Fruit fly (Drosophila melanogaster) whole organism, embryonic: Measurements from ENCODE around the gene how.
A peak's percentile ranks its signal among the peaks of the same experiment; 100 is the strongest.

Source experiments
- Blimp-1 ChIP-seq: fragments of 200-800 bp; sonication (Bioruptor generic); optimal IDR thresholded peaks from 3 replicates; lab custom pipeline; 2018; ENCODE audit warnings: missing biosample characterization, missing genetic modification characterization, mild to moderate bottlenecking, moderate library complexity, missing genetic modification reagents
- CG1024 ChIP-seq: fragments of 200-800 bp; sonication (Bioruptor generic); IDR thresholded peaks from 2 replicates; pipeline ENCODE4 v1.3.6; 2022; ENCODE audit warnings: missing biosample characterization, missing genetic modification characterization
- CG10321 ChIP-seq: fragments of 200-800 bp; sonication (Bioruptor generic); IDR thresholded peaks from 2 replicates; pipeline ENCODE4 v1.3.6; 2022; ENCODE audit warnings: missing biosample characterization, missing genetic modification characterization
- CG13624 ChIP-seq: fragments of 200-800 bp; sonication (Bioruptor generic); optimal IDR thresholded peaks from 2 replicates; lab custom pipeline; 2016; ENCODE audit warnings: missing biosample characterization, missing genetic modification characterization
- CG14710 ChIP-seq: fragments of 200-800 bp; sonication (Bioruptor generic); optimal IDR thresholded peaks from 3 replicates; lab custom pipeline; 2019; ENCODE audit warnings: missing biosample characterization, mild to moderate bottlenecking, missing genetic modification characterization, moderate library complexity
- CG14965 ChIP-seq: fragments of 200-800 bp; sonication (Bioruptor generic); optimal IDR thresholded peaks from 2 replicates; lab custom pipeline; 2016; ENCODE audit warnings: missing biosample characterization, missing genetic modification characterization, borderline replicate concordance
- CG16863 ChIP-seq: fragments of 200-800 bp; sonication (Bioruptor generic); optimal IDR thresholded peaks from 3 replicates; lab custom pipeline; 2016; ENCODE audit warnings: missing biosample characterization, missing genetic modification characterization
- CG18599 ChIP-seq: fragments of 200-800 bp; sonication (Bioruptor generic); optimal IDR thresholded peaks from 3 replicates; lab custom pipeline; 2017; ENCODE audit warnings: missing biosample characterization, missing genetic modification characterization, mild to moderate bottlenecking, moderate library complexity, missing genetic modification reagents
- CG2199 ChIP-seq: fragments of 200-800 bp; sonication (Bioruptor generic); IDR thresholded peaks from 3 replicates; pipeline ENCODE4 v1.3.6; 2022; ENCODE audit warnings: missing biosample characterization, missing genetic modification characterization
- CG2875 ChIP-seq: fragments of 200-800 bp; sonication (Bioruptor generic); optimal IDR thresholded peaks from 2 replicates; lab custom pipeline; 2017; ENCODE audit warnings: missing biosample characterization, mild to moderate bottlenecking, missing genetic modification characterization, missing genetic modification reagents
- CG31441 ChIP-seq: fragments of 200-800 bp; sonication (Bioruptor generic); IDR thresholded peaks from 2 replicates; pipeline ENCODE4 v1.3.6; 2022; ENCODE audit warnings: missing biosample characterization, missing genetic modification characterization
- CG33557 ChIP-seq: fragments of 200-800 bp; sonication (Bioruptor generic); optimal IDR thresholded peaks from 2 replicates; lab custom pipeline; 2019; ENCODE audit warnings: missing biosample characterization, mild to moderate bottlenecking, missing genetic modification characterization, moderate library complexity
- CG4360 ChIP-seq: fragments of 200-800 bp; sonication (Bioruptor generic); IDR thresholded peaks from 2 replicates; pipeline ENCODE4 v1.3.6; 2022; ENCODE audit warnings: missing biosample characterization, missing genetic modification characterization
- CG6689 ChIP-seq: fragments of 200-800 bp; sonication (Bioruptor generic); IDR thresholded peaks from 2 replicates; pipeline ENCODE4 v1.3.6; 2022; ENCODE audit warnings: missing biosample characterization, missing genetic modification characterization
- CG9215 ChIP-seq: fragments of 200-800 bp; sonication (Bioruptor generic); IDR thresholded peaks from 2 replicates; pipeline ENCODE4 v1.3.6; 2022; ENCODE audit warnings: missing biosample characterization, missing genetic modification characterization
- Dll ChIP-seq: fragments of 200-800 bp; sonication (Bioruptor generic); IDR thresholded peaks from 4 replicates; pipeline ENCODE4 v1.3.6; 2022; ENCODE audit warnings: missing biosample characterization, missing genetic modification characterization; ENCODE audit not compliant: partially characterized antibody
- Hmx ChIP-seq: fragments of 200-800 bp; sonication (Bioruptor generic); optimal IDR thresholded peaks from 2 replicates; lab custom pipeline; 2016; ENCODE audit warnings: missing biosample characterization, missing genetic modification characterization
- Med ChIP-seq: fragments of 200-800 bp; sonication (Bioruptor generic); peaks from one replicate; lab custom pipeline; 2016; ENCODE audit warnings: missing biosample characterization, missing genetic modification characterization, mild to moderate bottlenecking, inconsistent platforms, moderate library complexity
- Mes4 ChIP-seq: fragments of 200-800 bp; sonication (Bioruptor generic); optimal IDR thresholded peaks from 2 replicates; lab custom pipeline; 2016; ENCODE audit warnings: missing biosample characterization, missing genetic modification characterization
- Nf-YC ChIP-seq: fragments of 200-800 bp; optimal IDR thresholded peaks from 3 replicates; lab custom pipeline; 2019; ENCODE audit warnings: missing biosample characterization, mild to moderate bottlenecking, missing genetic modification characterization, moderate library complexity
- NfI ChIP-seq: fragments of 200-800 bp; sonication (Bioruptor generic); optimal IDR thresholded peaks from 3 replicates; lab custom pipeline; 2018; ENCODE audit warnings: missing biosample characterization, mild to moderate bottlenecking, missing genetic modification characterization, moderate library complexity
- Tbp ChIP-seq: fragments of >200 bp; optimal IDR thresholded peaks from 2 replicates; lab custom pipeline; 2018; ENCODE audit warnings: missing biosample characterization, missing genetic modification characterization
- Trl ChIP-seq, 3 experiments: fragments of >200 bp in 2 of 3; fragments of 200-800 bp in 1 of 3; sonication (Bioruptor generic) in 1 of 3; optimal IDR thresholded peaks; 2 replicates in 1 of 3; 3 replicates in 2 of 3; lab custom pipeline; 2016 to 2017; ENCODE audit warnings: missing biosample characterization in 1 of 3, missing genetic modification characterization in 1 of 3
- ato ChIP-seq: fragments of 200-800 bp; sonication (Bioruptor generic); IDR thresholded peaks from 2 replicates; pipeline ENCODE4 v1.3.6; 2022; ENCODE audit warnings: missing biosample characterization, missing genetic modification characterization; ENCODE audit not compliant: partially characterized antibody
- caup ChIP-seq: fragments of 200-800 bp; sonication (Bioruptor generic); optimal IDR thresholded peaks from 3 replicates; lab custom pipeline; 2017; ENCODE audit warnings: missing biosample characterization, mild to moderate bottlenecking, missing genetic modification characterization, moderate library complexity; ENCODE audit not compliant: severe bottlenecking
- chm ChIP-seq: fragments of 200-800 bp; sonication (Bioruptor generic); IDR thresholded peaks from 2 replicates; pipeline ENCODE4 v1.3.6; 2022; ENCODE audit warnings: missing biosample characterization, missing genetic modification characterization
- ci ChIP-seq: fragments of 200-800 bp; sonication (Bioruptor generic); IDR thresholded peaks from 3 replicates; pipeline ENCODE4 v1.3.6; 2022; ENCODE audit warnings: missing biosample characterization, missing genetic modification characterization
- crol ChIP-seq: fragments of 200-800 bp; sonication (Bioruptor generic); IDR thresholded peaks from 2 replicates; pipeline ENCODE4 v1.3.6; 2022; ENCODE audit warnings: missing biosample characterization, missing genetic modification characterization
- da ChIP-seq: fragments of 200-800 bp; sonication (Bioruptor generic); optimal IDR thresholded peaks from 2 replicates; lab custom pipeline; 2016; ENCODE audit warnings: missing biosample characterization, missing genetic modification characterization
- dan ChIP-seq: fragments of 200-800 bp; sonication (Bioruptor generic); IDR thresholded peaks from 2 replicates; pipeline ENCODE4 v1.3.6; 2022; ENCODE audit warnings: missing biosample characterization, missing genetic modification characterization
- dm ChIP-seq: fragments of 200-800 bp; sonication (Bioruptor generic); optimal IDR thresholded peaks from 3 replicates; lab custom pipeline; 2016; ENCODE audit warnings: missing biosample characterization, missing genetic modification characterization
- ems ChIP-seq: fragments of 200-800 bp; sonication (Bioruptor generic); optimal IDR thresholded peaks from 3 replicates; lab custom pipeline; 2016; ENCODE audit warnings: missing biosample characterization, missing genetic modification characterization
- fd64A ChIP-seq: fragments of 200-800 bp; sonication (Bioruptor generic); optimal IDR thresholded peaks from 3 replicates; lab custom pipeline; 2018; ENCODE audit warnings: missing biosample characterization, mild to moderate bottlenecking, missing genetic modification characterization
- gce ChIP-seq: fragments of 200-800 bp; sonication (Bioruptor generic); IDR thresholded peaks from 3 replicates; pipeline ENCODE4 v1.3.6; 2022; ENCODE audit warnings: missing biosample characterization, missing genetic modification characterization
- kah ChIP-seq: fragments of 200-800 bp; sonication (Bioruptor generic); optimal IDR thresholded peaks from 2 replicates; lab custom pipeline; 2018; ENCODE audit warnings: missing biosample characterization, mild to moderate bottlenecking, missing genetic modification characterization
- klu ChIP-seq: fragments of 200-800 bp; sonication (Bioruptor generic); IDR thresholded peaks from 2 replicates; pipeline ENCODE4 v1.3.6; 2022; ENCODE audit warnings: missing biosample characterization, missing genetic modification characterization
- lbe ChIP-seq: fragments of 200-800 bp; sonication (Bioruptor generic); optimal IDR thresholded peaks from 2 replicates; lab custom pipeline; 2016; ENCODE audit warnings: missing biosample characterization, mild to moderate bottlenecking, missing genetic modification characterization
- lov ChIP-seq, 2 experiments: fragments of 200-800 bp in 1 of 2; fragments of >200 bp in 1 of 2; sonication (Bioruptor generic) in 1 of 2; IDR thresholded peaks in 1 of 2; optimal IDR thresholded peaks in 1 of 2; 2 replicates in 1 of 2; 3 replicates in 1 of 2; pipeline versions ENCODE4 v1.3.6 to Lab custom; 2017 to 2022; ENCODE audit warnings: missing biosample characterization in 1 of 2, missing genetic modification characterization in 1 of 2
- luna ChIP-seq: fragments of 200-800 bp; sonication (Bioruptor generic); optimal IDR thresholded peaks from 2 replicates; lab custom pipeline; 2016; ENCODE audit warnings: missing biosample characterization, missing genetic modification characterization
- nerfin-2 ChIP-seq: fragments of 200-800 bp; sonication (Bioruptor generic); IDR thresholded peaks from 2 replicates; pipeline ENCODE4 v1.3.6; 2022; ENCODE audit warnings: missing biosample characterization, missing genetic modification characterization; ENCODE audit not compliant: partially characterized antibody
- nom ChIP-seq: fragments of 200-800 bp; sonication (Bioruptor generic); optimal IDR thresholded peaks from 2 replicates; lab custom pipeline; 2017; ENCODE audit warnings: missing biosample characterization, missing genetic modification characterization, mild to moderate bottlenecking, moderate library complexity, missing genetic modification reagents
- pros ChIP-seq: fragments of 200-800 bp; sonication (Bioruptor generic); optimal IDR thresholded peaks from 3 replicates; lab custom pipeline; 2019; ENCODE audit warnings: missing biosample characterization, mild to moderate bottlenecking, missing genetic modification characterization, moderate library complexity
- psq ChIP-seq: fragments of 200-800 bp; sonication (Bioruptor generic); optimal IDR thresholded peaks from 2 replicates; lab custom pipeline; 2017; ENCODE audit warnings: missing biosample characterization, missing genetic modification characterization
- sens ChIP-seq: fragments of 200-800 bp; sonication (Bioruptor generic); peaks from one replicate; lab custom pipeline; 2016; ENCODE audit warnings: missing biosample characterization, missing genetic modification characterization
- sens-2 ChIP-seq: fragments of 200-800 bp; sonication (Bioruptor generic); IDR thresholded peaks from 2 replicates; pipeline ENCODE4 v1.3.6; 2022; ENCODE audit warnings: missing biosample characterization, missing genetic modification characterization
- sim ChIP-seq: fragments of 200-800 bp; sonication (Bioruptor generic); IDR thresholded peaks from 2 replicates; pipeline ENCODE4 v1.3.6; 2022; ENCODE audit warnings: missing biosample characterization, missing genetic modification characterization
- sob ChIP-seq: fragments of 200-800 bp; sonication (Bioruptor generic); IDR thresholded peaks from 2 replicates; pipeline ENCODE4 v1.3.6; 2022; ENCODE audit warnings: missing biosample characterization, missing genetic modification characterization
- sqz ChIP-seq: fragments of 200-800 bp; sonication (Bioruptor generic); optimal IDR thresholded peaks from 3 replicates; lab custom pipeline; 2018; ENCODE audit warnings: missing biosample characterization, mild to moderate bottlenecking, missing genetic modification characterization
- stc ChIP-seq: fragments of 200-800 bp; sonication (Bioruptor generic); IDR thresholded peaks from 2 replicates; pipeline ENCODE4 v1.3.6; 2022; ENCODE audit warnings: missing biosample characterization, missing genetic modification characterization

how gene

dm6 chr3R:22043748-22044402 lies 1.9 kb downstream of the how start:
- TF ChIP-seq kah (GFP tag; lab: Kevin White, UChicago) (no peak), CG14965 (GFP tag; lab: Kevin White, UChicago) (no peak), CG18599 (GFP tag; lab: Kevin White, UChicago) (no peak), fd64A (GFP tag; lab: Kevin White, UChicago) (no peak), Nf-YC (tag; lab: Kevin White, UChicago) (no peak), chm (GFP tag; lab: Robert Waterston, UW) (peak; percentile 44; the same call in 1 of the 2 replicates), CG1024 (no peak), CG33557 (GFP tag; lab: Kevin White, UChicago) (peak; percentile 37), klu (GFP tag; lab: Robert Waterston, UW) (no peak), CG14710 (tag; lab: Kevin White, UChicago) (no peak), CG4360 (GFP tag; lab: Robert Waterston, UW) (peak; percentile 23; the same call in 1 of the 2 replicates), ems (no peak), dm (GFP tag; lab: Kevin White, UChicago) (no peak), CG2875 (GFP tag; lab: Kevin White, UChicago) (no peak), lov (optimal IDR thresholded peaks at IDR 0.05; lab: Kevin White, UChicago) (no peak), lov (GFP tag; IDR thresholded peaks at IDR 0.05; lab: Robert Waterston, UW) (no peak), caup (GFP tag; lab: Kevin White, UChicago) (no peak), Hmx (no peak), ci (GFP tag; lab: Robert Waterston, UW) (0 out of 3 replicates have a peak, but pooled peaks have one; percentile 14), gce (GFP tag; lab: Robert Waterston, UW) (no peak), dan (GFP tag; lab: Robert Waterston, UW) (no peak), luna (GFP tag; lab: Kevin White, UChicago) (no peak), CG6689 (GFP tag; lab: Robert Waterston, UW) (peak; percentile 42; the same call in 1 of the 2 replicates), Tbp (GFP tag; lab: Kevin White, UChicago) (no peak), CG16863 (GFP tag; lab: Kevin White, UChicago) (no peak), Dll (0 out of 4 replicates have a peak, but pooled peaks have one; percentile 17), sens (GFP tag; lab: Kevin White, UChicago) (peak; percentile 73), crol (GFP tag; lab: Robert Waterston, UW) (peak; percentile 44; the same call in 1 of the 2 replicates), CG13624 (GFP tag; lab: Kevin White, UChicago) (no peak), nerfin-2 (GFP tag; lab: Robert Waterston, UW) (no peak), sim (GFP tag; lab: Robert Waterston, UW) (no peak), ato (GFP tag; lab: Robert Waterston, UW) (no peak), Blimp-1 (GFP tag; lab: Kevin White, UChicago) (no peak), CG9215 (no peak), sqz (GFP tag; lab: Kevin White, UChicago) (peak; percentile 7), psq (GFP tag; lab: Kevin White, UChicago) (peak; percentile 52), lbe (GFP tag; lab: Kevin White, UChicago) (peak; percentile 44), pros (peak; percentile 58), stc (GFP tag; lab: Robert Waterston, UW) (no peak), NfI (GFP tag; lab: Kevin White, UChicago) (no peak), da (GFP tag; lab: Kevin White, UChicago) (no peak), CG31441 (GFP tag; lab: Robert Waterston, UW) (0 out of 2 replicates have a peak, but pooled peaks have one; percentile 9), Trl (optimal IDR thresholded peaks at IDR 0.05; lab: Kevin White, UChicago) (peak; percentile 4 to 67), Trl (GFP tag; optimal IDR thresholded peaks at IDR 0.05; lab: Kevin White, UChicago) (peak; percentile 34), CG10321 (GFP tag; lab: Robert Waterston, UW) (no peak), sob (no peak), sens-2 (no peak), Med (peak; percentile 33), CG2199 (GFP tag; lab: Robert Waterston, UW) (peak; percentile 65; the same call in 1 of the 3 replicates), nom (GFP tag; lab: Kevin White, UChicago) (peak; percentile 13), Mes4 (GFP tag; lab: Kevin White, UChicago) (no peak)
